Worm (Caenorhabditis elegans) whole organism, young adult: Measurements from ENCODE around the gene wrt-6.

Source experiments
- attf-5 ChIP-seq: fragments of 200-800 bp; sonication (Bioruptor generic); optimal IDR thresholded peaks from 2 replicates; lab custom pipeline; 2018; ENCODE audit warnings: mild to moderate bottlenecking, missing genetic modification characterization, missing compliant biosample characterization
- dpff-1 ChIP-seq: sonication (generic microtip); optimal IDR thresholded peaks from 2 replicates; lab custom pipeline; 2017; ENCODE audit warnings: mild to moderate bottlenecking, missing genetic modification characterization, missing compliant biosample characterization
- snpc-4 ChIP-seq, 5 experiments: fragments of 150-350 bp in 1 of 5; sonication (generic microtip) in 4 of 5; optimal IDR thresholded peaks; 2 replicates each; lab custom pipeline; 2014 to 2018; ENCODE audit warnings: missing genetic modification characterization in 5 of 5, missing biosample characterization in 3 of 5, antibody characterized with exemption in 2 of 5, mild to moderate bottlenecking in 2 of 5, missing compliant biosample characterization in 2 of 5, missing genotype in 2 of 5, moderate library complexity in 2 of 5, missing genetic modification reagents in 1 of 5

ce11 chrX:3439823-3440222 lies 40.2 kb upstream of the wrt-6 start:
- no peak for TF ChIP-seq attf-5 (GFP tag; lab: Kevin White, UChicago)
- TF ChIP-seq dpff-1 (tag; lab: Kevin White, UChicago), result no peak
- no peak for TF ChIP-seq snpc-4 (GFP tag; optimal IDR thresholded peaks at IDR 0.05; lab: Kevin White, UChicago)
- TF ChIP-seq snpc-4 (tag; optimal IDR thresholded peaks at IDR 0.05; lab: Kevin White, UChicago), result no peak
